Worm (Caenorhabditis elegans) whole organism, L4 larva: Measurements from ENCODE around the gene fip-2.
A peak's percentile ranks its signal among the peaks of the same experiment; 100 is the strongest.

Source experiments
- R02D3.7 ChIP-seq: fragments of 150-350 bp; sonication (generic microtip); optimal IDR thresholded peaks from 3 replicates; lab custom pipeline; 2014; ENCODE audit warnings: missing biosample characterization, missing genetic modification characterization
- ceh-20 ChIP-seq: fragments of 200-800 bp; sonication (Bioruptor generic); IDR thresholded peaks from 2 replicates; pipeline ENCODE4 v1.3.6; 2022; ENCODE audit warnings: missing genetic modification reagents, missing genetic modification characterization, missing compliant biosample characterization
- cey-2 ChIP-seq: sonication (generic microtip); optimal IDR thresholded peaks from 3 replicates; lab custom pipeline; 2017; ENCODE audit warnings: missing genetic modification characterization, mild to moderate bottlenecking, missing compliant biosample characterization, antibody characterized with exemption, borderline replicate concordance; ENCODE audit not compliant: insufficient read depth
- hif-1 ChIP-seq, 2 experiments: sonication (generic microtip); optimal IDR thresholded peaks; 2 replicates each; lab custom pipeline; 2016 to 2017; ENCODE audit warnings: missing compliant biosample characterization in 2 of 2, missing genetic modification characterization in 2 of 2, missing genetic modification reagents in 2 of 2, missing genotype in 2 of 2, mild to moderate bottlenecking in 1 of 2
- hlh-30 ChIP-seq: sonication (generic microtip); optimal IDR thresholded peaks from 2 replicates; lab custom pipeline; 2017; ENCODE audit warnings: antibody characterized with exemption, mild to moderate bottlenecking, missing genetic modification characterization, missing compliant biosample characterization; ENCODE audit not compliant: insufficient read depth
- lin-1 ChIP-seq: fragments of 200-800 bp; sonication (Bioruptor generic); IDR thresholded peaks from 2 replicates; pipeline ENCODE4 v1.3.6; 2022; ENCODE audit warnings: missing genetic modification reagents, missing genetic modification characterization, missing compliant biosample characterization
- nhr-11 ChIP-seq: fragments of 150-350 bp; optimal IDR thresholded peaks from 2 replicates; lab custom pipeline; 2014; ENCODE audit warnings: missing biosample characterization, missing genetic modification characterization
- nhr-25 ChIP-seq: sonication (generic microtip); optimal IDR thresholded peaks from 2 replicates; lab custom pipeline; 2017; ENCODE audit warnings: missing genetic modification characterization, mild to moderate bottlenecking, missing compliant biosample characterization, antibody characterized with exemption, moderate library complexity, borderline replicate concordance; ENCODE audit not compliant: insufficient read depth
- pha-4 ChIP-seq, 2 experiments: fragments of 150-350 bp in 1 of 2; fragments of 200-800 bp in 1 of 2; sonication (Bioruptor generic) in 1 of 2; IDR thresholded peaks in 1 of 2; optimal IDR thresholded peaks in 1 of 2; 2 replicates each; pipeline versions ENCODE4 v1.3.6 to Lab custom; 2014 to 2022; ENCODE audit warnings: missing genetic modification characterization in 2 of 2, missing genetic modification reagents in 2 of 2, missing biosample characterization in 1 of 2, missing compliant biosample characterization in 1 of 2
- snpc-4 ChIP-seq: fragments of 150-350 bp; optimal IDR thresholded peaks from 2 replicates; lab custom pipeline; 2014; ENCODE audit warnings: missing biosample characterization, missing genetic modification characterization
- unc-62 ChIP-seq, 3 experiments: fragments of 150-350 bp in 1 of 3; sonication (generic microtip); optimal IDR thresholded peaks in 2 of 3; peaks in 1 of 3; 1 replicate in 1 of 3; 2 replicates in 2 of 3; lab custom pipeline; 2014 to 2017; ENCODE audit warnings: missing biosample characterization in 3 of 3, missing genetic modification characterization in 3 of 3, missing genetic modification reagents in 3 of 3, missing genotype in 1 of 3

ce11 chrV:9098280-9098973 is 30.6 kb downstream of the fip-2 start, which contains the start of gene F21C10.9:
- TF ChIP-seq nhr-25 (tag; lab: Kevin White, UChicago) (no peak), nhr-11 (tag; lab: Kevin White, UChicago) (no peak), lin-1 (GFP tag; lab: Robert Waterston, UW) (no peak), cey-2 (tag; lab: Kevin White, UChicago) (no peak), pha-4 (GFP tag; IDR thresholded peaks at IDR 0.05; lab: Robert Waterston, UW) (no peak), pha-4 (tag; optimal IDR thresholded peaks at IDR 0.05; lab: Kevin White, UChicago) (no peak), hif-1 (tag; optimal IDR thresholded peaks at IDR 0.05; lab: Kevin White, UChicago) (no peak), ceh-20 (GFP tag; lab: Robert Waterston, UW) (no peak), R02D3.7 (tag; lab: Kevin White, UChicago) (no peak), hlh-30 (tag; lab: Kevin White, UChicago) (peak; percentile 51), snpc-4 (no peak), unc-62 (GFP tag; optimal IDR thresholded peaks at IDR 0.05 in 1 of 2; lab: Kevin White, UChicago) (no peak), unc-62 (tag; optimal IDR thresholded peaks at IDR 0.05; lab: Kevin White, UChicago) (no peak)
